Worm (Caenorhabditis elegans) whole organism, late embryonic: ENCODE data around the gene ssq-2.

Experiments used
- C08G9.2 ChIP-seq: sonication (generic microtip); optimal IDR thresholded peaks from 2 replicates; lab custom pipeline; 2016; ENCODE audit warnings: mild to moderate bottlenecking, missing genetic modification characterization, moderate library complexity, missing compliant biosample characterization
- F13H6.1 ChIP-seq: sonication (generic microtip); optimal IDR thresholded peaks from 2 replicates; lab custom pipeline; 2016; ENCODE audit warnings: missing genetic modification characterization, missing compliant biosample characterization
- K02D7.2 ChIP-seq: sonication (generic microtip); optimal IDR thresholded peaks from 2 replicates; lab custom pipeline; 2017; ENCODE audit warnings: mild to moderate bottlenecking, missing genetic modification characterization, missing compliant biosample characterization
- T23F11.4 ChIP-seq: fragments of 200-800 bp; sonication (Bioruptor generic); optimal IDR thresholded peaks from 2 replicates; lab custom pipeline; 2018; ENCODE audit warnings: mild to moderate bottlenecking, missing genetic modification characterization, missing compliant biosample characterization
- ama-1 ChIP-seq: fragments of 150-350 bp; optimal IDR thresholded peaks from 2 replicates; lab custom pipeline; 2014
- ceh-14 ChIP-seq: sonication (generic microtip); optimal IDR thresholded peaks from 2 replicates; lab custom pipeline; 2016; ENCODE audit warnings: missing genotype, missing genetic modification characterization, missing compliant biosample characterization
- ceh-18 ChIP-seq: sonication (generic microtip); optimal IDR thresholded peaks from 2 replicates; lab custom pipeline; 2016; ENCODE audit warnings: missing genetic modification characterization, missing compliant biosample characterization
- ceh-19 ChIP-seq: fragments of 200-800 bp; sonication (Bioruptor generic); optimal IDR thresholded peaks from 2 replicates; lab custom pipeline; 2018; ENCODE audit warnings: mild to moderate bottlenecking, missing genetic modification characterization, missing compliant biosample characterization
- ceh-2 ChIP-seq: sonication (generic microtip); optimal IDR thresholded peaks from 2 replicates; lab custom pipeline; 2016; ENCODE audit warnings: missing genotype, missing genetic modification characterization, missing compliant biosample characterization
- ceh-22 ChIP-seq: sonication (generic microtip); optimal IDR thresholded peaks from 2 replicates; lab custom pipeline; 2017; ENCODE audit warnings: missing biosample characterization, missing genetic modification characterization
- ceh-24 ChIP-seq: sonication (generic microtip); optimal IDR thresholded peaks from 2 replicates; lab custom pipeline; 2016; ENCODE audit warnings: mild to moderate bottlenecking, missing genetic modification characterization, missing compliant biosample characterization
- ceh-30 ChIP-seq: fragments of 150-350 bp; optimal IDR thresholded peaks from 2 replicates; lab custom pipeline; 2014; ENCODE audit warnings: missing biosample characterization, missing genetic modification characterization
- ceh-31 ChIP-seq: sonication (generic microtip); optimal IDR thresholded peaks from 2 replicates; lab custom pipeline; 2016; ENCODE audit warnings: missing genetic modification characterization, missing compliant biosample characterization
- ceh-34 ChIP-seq: sonication (generic microtip); optimal IDR thresholded peaks from 2 replicates; lab custom pipeline; 2016; ENCODE audit warnings: mild to moderate bottlenecking, missing genetic modification characterization, missing compliant biosample characterization
- ceh-45 ChIP-seq: fragments of 200-800 bp; sonication (Bioruptor generic); IDR thresholded peaks from 2 replicates; pipeline ENCODE4 v1.3.6; 2022; ENCODE audit warnings: missing genetic modification reagents, missing genetic modification characterization, missing compliant biosample characterization
- ceh-48 ChIP-seq: sonication (generic microtip); optimal IDR thresholded peaks from 2 replicates; lab custom pipeline; 2016; ENCODE audit warnings: missing genetic modification characterization, inconsistent platforms, missing compliant biosample characterization
- che-1 ChIP-seq: sonication (generic microtip); optimal IDR thresholded peaks from 2 replicates; lab custom pipeline; 2016; ENCODE audit warnings: mild to moderate bottlenecking, missing genetic modification characterization, missing compliant biosample characterization
- dmd-4 ChIP-seq: sonication (generic microtip); optimal IDR thresholded peaks from 2 replicates; lab custom pipeline; 2016; ENCODE audit warnings: borderline replicate concordance, missing genetic modification characterization, missing compliant biosample characterization
- elt-2 ChIP-seq: sonication (generic microtip); optimal IDR thresholded peaks from 2 replicates; lab custom pipeline; 2016; ENCODE audit warnings: missing genetic modification reagents, missing genetic modification characterization, missing compliant biosample characterization
- elt-4 ChIP-seq: sonication (generic microtip); optimal IDR thresholded peaks from 2 replicates; lab custom pipeline; 2016; ENCODE audit warnings: missing genetic modification characterization, missing compliant biosample characterization
- eyg-1 ChIP-seq: sonication (generic microtip); optimal IDR thresholded peaks from 2 replicates; lab custom pipeline; 2016; ENCODE audit warnings: missing genotype, missing genetic modification characterization, missing compliant biosample characterization
- fax-1 ChIP-seq: sonication (generic microtip); optimal IDR thresholded peaks from 2 replicates; lab custom pipeline; 2016; ENCODE audit warnings: missing genotype, missing genetic modification characterization, missing compliant biosample characterization
- fkh-10 ChIP-seq: fragments of 150-350 bp; optimal IDR thresholded peaks from 2 replicates; lab custom pipeline; 2014; ENCODE audit warnings: missing biosample characterization, missing genetic modification reagents, missing genetic modification characterization
- fkh-6 ChIP-seq: sonication (generic microtip); optimal IDR thresholded peaks from 2 replicates; lab custom pipeline; 2016; ENCODE audit warnings: missing genetic modification characterization, missing compliant biosample characterization
- gmeb-2 ChIP-seq: sonication (generic microtip); optimal IDR thresholded peaks from 2 replicates; lab custom pipeline; 2016; ENCODE audit warnings: missing genetic modification characterization, inconsistent platforms, missing compliant biosample characterization
- hlh-13 ChIP-seq: fragments of 200-800 bp; sonication (Bioruptor generic); optimal IDR thresholded peaks from 2 replicates; lab custom pipeline; 2018; ENCODE audit warnings: mild to moderate bottlenecking, missing genetic modification characterization, missing compliant biosample characterization
- hlh-8 ChIP-seq: sonication (generic microtip); optimal IDR thresholded peaks from 2 replicates; lab custom pipeline; 2016; ENCODE audit warnings: missing genotype, missing genetic modification characterization, missing compliant biosample characterization
- madf-2 ChIP-seq: sonication (generic microtip); optimal IDR thresholded peaks from 2 replicates; lab custom pipeline; 2017; ENCODE audit warnings: missing genetic modification characterization, missing compliant biosample characterization
- nfya-1 ChIP-seq: sonication (generic microtip); optimal IDR thresholded peaks from 2 replicates; lab custom pipeline; 2017; ENCODE audit warnings: missing genetic modification characterization, mild to moderate bottlenecking, missing compliant biosample characterization, antibody characterized with exemption, moderate library complexity
- nhr-11 ChIP-seq: fragments of 150-350 bp; optimal IDR thresholded peaks from 2 replicates; lab custom pipeline; 2014; ENCODE audit warnings: missing biosample characterization, missing genetic modification characterization
- nhr-232 ChIP-seq: sonication (generic microtip); optimal IDR thresholded peaks from 2 replicates; lab custom pipeline; 2016; ENCODE audit warnings: missing genetic modification characterization, missing compliant biosample characterization
- npax-4 ChIP-seq: sonication (generic microtip); optimal IDR thresholded peaks from 2 replicates; lab custom pipeline; 2016; ENCODE audit warnings: missing genetic modification characterization, missing compliant biosample characterization
- pag-3 ChIP-seq: sonication (generic microtip); optimal IDR thresholded peaks from 2 replicates; lab custom pipeline; 2016; ENCODE audit warnings: missing compliant biosample characterization, missing genetic modification characterization, borderline replicate concordance
- pat-9 ChIP-seq: fragments of 200-800 bp; sonication (Bioruptor generic); optimal IDR thresholded peaks from 2 replicates; lab custom pipeline; 2018; ENCODE audit warnings: mild to moderate bottlenecking, missing genetic modification characterization, moderate library complexity, missing compliant biosample characterization
- pax-1 ChIP-seq: fragments of 150-350 bp; optimal IDR thresholded peaks from 2 replicates; lab custom pipeline; 2014; ENCODE audit warnings: missing biosample characterization, missing genetic modification characterization
- pha-2 ChIP-seq: sonication (generic microtip); optimal IDR thresholded peaks from 2 replicates; lab custom pipeline; 2017; ENCODE audit warnings: mild to moderate bottlenecking, missing genetic modification characterization, missing compliant biosample characterization
- pqm-1 ChIP-seq: sonication (generic microtip); optimal IDR thresholded peaks from 2 replicates; lab custom pipeline; 2016; ENCODE audit warnings: missing genetic modification characterization, missing compliant biosample characterization
- pros-1 ChIP-seq: fragments of 150-350 bp; optimal IDR thresholded peaks from 2 replicates; lab custom pipeline; 2014; ENCODE audit warnings: missing biosample characterization, missing genetic modification reagents, missing genetic modification characterization
- ref-2 ChIP-seq: sonication (generic microtip); optimal IDR thresholded peaks from 2 replicates; lab custom pipeline; 2016; ENCODE audit warnings: missing genetic modification characterization, missing compliant biosample characterization
- sox-2 ChIP-seq: fragments of 200-800 bp; sonication (Bioruptor generic); IDR thresholded peaks from 2 replicates; pipeline ENCODE4 v1.3.6; 2022; ENCODE audit warnings: missing genetic modification reagents, missing genetic modification characterization, missing compliant biosample characterization
- syd-9 ChIP-seq: sonication (generic microtip); optimal IDR thresholded peaks from 2 replicates; lab custom pipeline; 2016; ENCODE audit warnings: mild to moderate bottlenecking, missing genetic modification characterization, moderate library complexity, missing compliant biosample characterization
- tbx-2 ChIP-seq: sonication (generic microtip); optimal IDR thresholded peaks from 2 replicates; lab custom pipeline; 2016; ENCODE audit warnings: missing genetic modification characterization, missing compliant biosample characterization
- unc-55 ChIP-seq: sonication (generic microtip); optimal IDR thresholded peaks from 2 replicates; lab custom pipeline; 2017; ENCODE audit warnings: missing biosample characterization, missing genetic modification reagents, missing genetic modification characterization
- zip-5 ChIP-seq: sonication (generic microtip); optimal IDR thresholded peaks from 2 replicates; lab custom pipeline; 2016; ENCODE audit warnings: missing genetic modification characterization, missing compliant biosample characterization

Gene ssq-2

ce11 chrIV:4995842-4996241 lies at the start of gene ssq-2:
Gene ssq-2 (plus strand): TSS chrIV:4996142.
- TF ChIP-seq ceh-30 (tag; lab: Kevin White, UChicago) (no peak), sox-2 (GFP tag; lab: Robert Waterston, UW) (no peak), pag-3 (no peak), fax-1 (no peak), nhr-232 (tag; lab: Kevin White, UChicago) (no peak), nhr-11 (no peak), ceh-14 (tag; lab: Kevin White, UChicago) (no peak), ceh-22 (tag; lab: Kevin White, UChicago) (no peak), ceh-24 (no peak), ceh-2 (tag; lab: Kevin White, UChicago) (no peak), npax-4 (tag; lab: Kevin White, UChicago) (no peak), eyg-1 (tag; lab: Kevin White, UChicago) (no peak), ref-2 (tag; lab: Kevin White, UChicago) (no peak), che-1 (no peak), pat-9 (tag; lab: Kevin White, UChicago) (no peak), madf-2 (tag; lab: Kevin White, UChicago) (no peak), nfya-1 (tag; lab: Kevin White, UChicago) (no peak)
- TF ChIP-seq, all 69 proteins: peak for 0

ce11 chrIV:4953887-4954286 lies 42.1 kb upstream of the ssq-2 start, which contains the start of gene str-163:
Gene str-163 (plus strand): TSS chrIV:4954187.
- TF ChIP-seq gmeb-2 (tag; lab: Kevin White, UChicago) (no peak), ceh-48 (tag; lab: Kevin White, UChicago) (no peak), pag-3 (no peak)

ce11 chrIV:4960623-4961022 lies 35.3 kb upstream of the ssq-2 start, which contains the start of gene str-164:
Gene str-164 (plus strand): TSS chrIV:4960735.
- no peak for TF ChIP-seq nhr-11
- TF ChIP-seq zip-5 (tag; lab: Kevin White, UChicago) = no peak
- no peak for TF ChIP-seq hlh-8 (tag; lab: Kevin White, UChicago)
- no peak for TF ChIP-seq fkh-10 (GFP tag; lab: Kevin White, UChicago)
- TF ChIP-seq ceh-45 = no peak
- no peak for TF ChIP-seq pha-2 (tag; lab: Kevin White, UChicago)
- TF ChIP-seq che-1 = no peak
- no peak for TF ChIP-seq ceh-48 (tag; lab: Kevin White, UChicago)
- TF ChIP-seq pax-1 (tag; lab: Kevin White, UChicago) = no peak
- no peak for TF ChIP-seq syd-9 (tag; lab: Kevin White, UChicago)
- no peak for TF ChIP-seq pqm-1
- no peak for TF ChIP-seq dmd-4 (tag; lab: Kevin White, UChicago)
- no peak for TF ChIP-seq elt-4 (tag; lab: Kevin White, UChicago)
- TF ChIP-seq, all 69 proteins: peak for 0

ce11 chrIV:4963834-4964233 lies 32.1 kb upstream of the ssq-2 start, which contains the start of gene txt-3:
Gene txt-3 (plus strand): TSS chrIV:4963958.
- TF ChIP-seq T23F11.4 (no peak), ceh-19 (GFP tag; lab: Kevin White, UChicago) (no peak), ceh-18 (tag; lab: Kevin White, UChicago) (no peak), fkh-6 (tag; lab: Kevin White, UChicago) (no peak), npax-4 (tag; lab: Kevin White, UChicago) (no peak), unc-55 (GFP tag; lab: Kevin White, UChicago) (no peak), F13H6.1 (tag; lab: Kevin White, UChicago) (no peak), ama-1 (lab: Kevin White, UChicago) (no peak)

ce11 chrIV:4969419-4969818 lies 26.5 kb upstream of the ssq-2 start, which contains the start of gene Y9C9A.13:
Gene Y9C9A.13 (minus strand): TSS chrIV:4969519.
- TF ChIP-seq pros-1 (tag; lab: Kevin White, UChicago) = no peak
- no peak for TF ChIP-seq tbx-2 (tag; lab: Kevin White, UChicago)
- no peak for TF ChIP-seq hlh-13 (GFP tag; lab: Kevin White, UChicago)
- no peak for TF ChIP-seq C08G9.2 (tag; lab: Kevin White, UChicago)
- no peak for TF ChIP-seq ceh-2 (tag; lab: Kevin White, UChicago)
- TF ChIP-seq K02D7.2 (tag; lab: Kevin White, UChicago) = no peak
- TF ChIP-seq ama-1 (lab: Kevin White, UChicago) = no peak
- no peak for TF ChIP-seq ceh-48 (tag; lab: Kevin White, UChicago)
- no peak for TF ChIP-seq ceh-34
- no peak for TF ChIP-seq pax-1 (tag; lab: Kevin White, UChicago)
- TF ChIP-seq ceh-31 (tag; lab: Kevin White, UChicago) = no peak
- no peak for TF ChIP-seq elt-2 (tag; lab: Kevin White, UChicago)
- no peak for TF ChIP-seq pha-2 (tag; lab: Kevin White, UChicago)
